Fruit fly (Drosophila melanogaster) whole organism, embryonic: ENCODE data around the gene Gr21a.
A peak's percentile ranks its signal among the peaks of the same experiment; 100 is the strongest.

Source experiments
- Atf-2 ChIP-seq: fragments of 200-800 bp; sonication (Bioruptor generic); optimal IDR thresholded peaks from 2 replicates; lab custom pipeline; 2016; ENCODE audit warnings: missing biosample characterization, missing genetic modification characterization
- Bdp1 ChIP-seq: fragments of 200-800 bp; sonication (Bioruptor generic); optimal IDR thresholded peaks from 3 replicates; lab custom pipeline; 2016; ENCODE audit warnings: missing biosample characterization, missing genetic modification characterization
- Bgb ChIP-seq: fragments of 200-800 bp; sonication (Bioruptor generic); IDR thresholded peaks from 2 replicates; pipeline ENCODE4 v1.3.6; 2022; ENCODE audit warnings: missing biosample characterization, missing genetic modification characterization; ENCODE audit not compliant: partially characterized antibody
- CG1024 ChIP-seq: fragments of 200-800 bp; sonication (Bioruptor generic); IDR thresholded peaks from 2 replicates; pipeline ENCODE4 v1.3.6; 2022; ENCODE audit warnings: missing biosample characterization, missing genetic modification characterization
- CG12071 ChIP-seq: fragments of 200-800 bp; sonication (Bioruptor generic); optimal IDR thresholded peaks from 3 replicates; lab custom pipeline; 2018; ENCODE audit warnings: missing biosample characterization, mild to moderate bottlenecking, missing genetic modification characterization
- CG12391 ChIP-seq: fragments of 200-800 bp; sonication (Bioruptor generic); optimal IDR thresholded peaks from 3 replicates; lab custom pipeline; 2018; ENCODE audit warnings: missing biosample characterization, mild to moderate bottlenecking, missing genetic modification characterization, moderate library complexity
- CG13775 ChIP-seq: fragments of 200-800 bp; sonication (Bioruptor generic); optimal IDR thresholded peaks from 3 replicates; lab custom pipeline; 2017; ENCODE audit warnings: missing biosample characterization, mild to moderate bottlenecking, missing genetic modification characterization
- CG14014 ChIP-seq: fragments of 200-800 bp; sonication (Bioruptor generic); IDR thresholded peaks from 2 replicates; pipeline ENCODE4 v1.3.6; 2022; ENCODE audit warnings: missing biosample characterization, missing genetic modification characterization
- CG15479 ChIP-seq: fragments of 200-800 bp; sonication (Bioruptor generic); optimal IDR thresholded peaks from 3 replicates; lab custom pipeline; 2019; ENCODE audit warnings: missing biosample characterization, mild to moderate bottlenecking, missing genetic modification characterization, moderate library complexity
- CG17328 ChIP-seq: fragments of 200-800 bp; sonication (Bioruptor generic); IDR thresholded peaks from 2 replicates; pipeline ENCODE4 v1.3.6; 2022; ENCODE audit warnings: missing biosample characterization, missing genetic modification characterization
- CG17385 ChIP-seq: fragments of 200-800 bp; sonication (Bioruptor generic); optimal IDR thresholded peaks from 3 replicates; lab custom pipeline; 2018; ENCODE audit warnings: missing biosample characterization, mild to moderate bottlenecking, missing genetic modification characterization
- CG17912 ChIP-seq: fragments of 200-800 bp; sonication (Bioruptor generic); optimal IDR thresholded peaks from 2 replicates; lab custom pipeline; 2018; ENCODE audit warnings: missing biosample characterization, mild to moderate bottlenecking, missing genetic modification characterization
- CG18011 ChIP-seq: fragments of 200-800 bp; sonication (Bioruptor generic); optimal IDR thresholded peaks from 2 replicates; lab custom pipeline; 2017; ENCODE audit warnings: missing biosample characterization, missing genetic modification characterization, mild to moderate bottlenecking, moderate library complexity, missing genotype
- CG2199 ChIP-seq: fragments of 200-800 bp; sonication (Bioruptor generic); IDR thresholded peaks from 3 replicates; pipeline ENCODE4 v1.3.6; 2022; ENCODE audit warnings: missing biosample characterization, missing genetic modification characterization
- CG4328 ChIP-seq: fragments of 200-800 bp; sonication (Bioruptor generic); optimal IDR thresholded peaks from 3 replicates; lab custom pipeline; 2017; ENCODE audit warnings: missing biosample characterization, missing genetic modification reagents, missing genetic modification characterization
- CG4617 ChIP-seq: fragments of 200-800 bp; sonication (Bioruptor generic); optimal IDR thresholded peaks from 3 replicates; lab custom pipeline; 2016; ENCODE audit warnings: missing biosample characterization, missing genetic modification characterization, borderline replicate concordance
- CoRest ChIP-seq: fragments of 200-800 bp; sonication (Bioruptor generic); optimal IDR thresholded peaks from 3 replicates; lab custom pipeline; 2018; ENCODE audit warnings: missing biosample characterization, mild to moderate bottlenecking, missing genetic modification characterization, moderate library complexity
- Dll ChIP-seq: fragments of 200-800 bp; sonication (Bioruptor generic); IDR thresholded peaks from 4 replicates; pipeline ENCODE4 v1.3.6; 2022; ENCODE audit warnings: missing biosample characterization, missing genetic modification characterization; ENCODE audit not compliant: partially characterized antibody
- Doc2 ChIP-seq: fragments of 200-800 bp; sonication (Bioruptor generic); IDR thresholded peaks from 2 replicates; pipeline ENCODE4 v1.3.6; 2022; ENCODE audit warnings: missing biosample characterization, missing genetic modification characterization
- Jarid2 ChIP-seq: fragments of 200-800 bp; sonication (Bioruptor generic); optimal IDR thresholded peaks from 3 replicates; lab custom pipeline; 2017; ENCODE audit warnings: mild to moderate bottlenecking, missing biosample characterization, missing genetic modification reagents, missing genetic modification characterization
- MTF-1 ChIP-seq: fragments of 200-800 bp; sonication (Bioruptor generic); optimal IDR thresholded peaks from 2 replicates; lab custom pipeline; 2018; ENCODE audit warnings: missing biosample characterization, mild to moderate bottlenecking, missing genetic modification characterization, borderline replicate concordance
- Med ChIP-seq: fragments of 200-800 bp; sonication (Bioruptor generic); peaks from one replicate; lab custom pipeline; 2016; ENCODE audit warnings: missing biosample characterization, missing genetic modification characterization, mild to moderate bottlenecking, inconsistent platforms, moderate library complexity
- Nf-YB ChIP-seq: fragments of 200-800 bp; sonication (Bioruptor generic); optimal IDR thresholded peaks from 3 replicates; lab custom pipeline; 2019; ENCODE audit warnings: missing biosample characterization, mild to moderate bottlenecking, missing genetic modification characterization, moderate library complexity
- Ptx1 ChIP-seq: fragments of 200-800 bp; sonication (Bioruptor generic); IDR thresholded peaks from 2 replicates; pipeline ENCODE4 v1.3.6; 2022; ENCODE audit warnings: missing biosample characterization, missing genetic modification characterization
- Rfx ChIP-seq: fragments of 200-800 bp; sonication (Bioruptor generic); IDR thresholded peaks from 2 replicates; pipeline ENCODE4 v1.3.6; 2022; ENCODE audit warnings: missing biosample characterization, missing genetic modification characterization
- Stat92E ChIP-seq, 3 experiments: fragments of >200 bp in 2 of 3; fragments of 200-800 bp in 1 of 3; sonication (Bioruptor generic) in 1 of 3; optimal IDR thresholded peaks; 2 replicates each; lab custom pipeline; 2017 to 2019; ENCODE audit warnings: missing biosample characterization in 3 of 3, missing genetic modification characterization in 3 of 3, mild to moderate bottlenecking in 1 of 3, moderate library complexity in 1 of 3
- ara ChIP-seq: fragments of 200-800 bp; sonication (Bioruptor generic); IDR thresholded peaks from 2 replicates; pipeline ENCODE4 v1.3.6; 2022; ENCODE audit warnings: missing biosample characterization, missing genetic modification characterization
- bab2 ChIP-seq: fragments of 200-800 bp; sonication (Bioruptor generic); optimal IDR thresholded peaks from 2 replicates; lab custom pipeline; 2016; ENCODE audit warnings: missing biosample characterization, missing genetic modification characterization
- bbx ChIP-seq: fragments of 200-800 bp; sonication (Bioruptor generic); IDR thresholded peaks from 2 replicates; pipeline ENCODE4 v1.3.6; 2022; ENCODE audit warnings: missing biosample characterization, missing genetic modification characterization; ENCODE audit not compliant: partially characterized antibody
- chm ChIP-seq: fragments of 200-800 bp; sonication (Bioruptor generic); IDR thresholded peaks from 2 replicates; pipeline ENCODE4 v1.3.6; 2022; ENCODE audit warnings: missing biosample characterization, missing genetic modification characterization
- chn ChIP-seq: fragments of 200-800 bp; sonication (Bioruptor generic); optimal IDR thresholded peaks from 2 replicates; lab custom pipeline; 2016; ENCODE audit warnings: missing biosample characterization, missing genetic modification characterization
- crp ChIP-seq, 2 experiments: fragments of 200-800 bp; sonication (Bioruptor generic); optimal IDR thresholded peaks; 2 replicates in 1 of 2; 3 replicates in 1 of 2; lab custom pipeline; 2017; ENCODE audit warnings: missing biosample characterization in 2 of 2, missing genetic modification characterization in 2 of 2, mild to moderate bottlenecking in 1 of 2, moderate library complexity in 1 of 2
- fru ChIP-seq: fragments of >200 bp; optimal IDR thresholded peaks from 2 replicates; lab custom pipeline; 2017
- hkb ChIP-seq, 2 experiments: fragments of 200-800 bp in 1 of 2; fragments of >200 bp in 1 of 2; sonication (Bioruptor generic) in 1 of 2; IDR thresholded peaks in 1 of 2; optimal IDR thresholded peaks in 1 of 2; 2 replicates each; pipeline versions ENCODE4 v1.3.6 to Lab custom; 2017 to 2022; ENCODE audit warnings: missing biosample characterization in 1 of 2, missing genetic modification characterization in 1 of 2
- kni ChIP-seq: fragments of 200-800 bp; sonication (Bioruptor generic); optimal IDR thresholded peaks from 3 replicates; lab custom pipeline; 2017; ENCODE audit warnings: mild to moderate bottlenecking, missing biosample characterization, missing genetic modification reagents, missing genetic modification characterization
- mam ChIP-seq: fragments of 200-800 bp; sonication (Bioruptor generic); optimal IDR thresholded peaks from 3 replicates; lab custom pipeline; 2016; ENCODE audit warnings: missing biosample characterization, missing genetic modification characterization
- mld ChIP-seq: fragments of 200-800 bp; sonication (Bioruptor generic); IDR thresholded peaks from 3 replicates; pipeline ENCODE4 v1.3.6; 2022; ENCODE audit warnings: missing biosample characterization, missing genetic modification characterization; ENCODE audit not compliant: partially characterized antibody
- p53 ChIP-seq: fragments of 200-800 bp; sonication (Bioruptor generic); optimal IDR thresholded peaks from 2 replicates; lab custom pipeline; 2016; ENCODE audit warnings: missing biosample characterization, missing genetic modification characterization
- pfk ChIP-seq: fragments of 200-800 bp; sonication (Bioruptor generic); optimal IDR thresholded peaks from 2 replicates; lab custom pipeline; 2018; ENCODE audit warnings: missing biosample characterization, mild to moderate bottlenecking, missing genetic modification characterization, moderate library complexity
- prd ChIP-seq, 3 experiments: fragments of >200 bp in 2 of 3; fragments of 200-800 bp in 1 of 3; sonication (Bioruptor generic) in 1 of 3; optimal IDR thresholded peaks in 2 of 3; IDR thresholded peaks in 1 of 3; 2 replicates in 2 of 3; 3 replicates in 1 of 3; pipeline versions ENCODE4 v1.3.6 to Lab custom; 2017 to 2022; ENCODE audit warnings: missing biosample characterization in 1 of 3, missing genetic modification characterization in 1 of 3
- rib ChIP-seq: fragments of 200-800 bp; sonication (Bioruptor generic); IDR thresholded peaks from 2 replicates; pipeline ENCODE4 v1.3.6; 2022; ENCODE audit warnings: missing biosample characterization, missing genetic modification characterization
- sens ChIP-seq: fragments of 200-800 bp; sonication (Bioruptor generic); peaks from one replicate; lab custom pipeline; 2016; ENCODE audit warnings: missing biosample characterization, missing genetic modification characterization
- shn ChIP-seq: fragments of 200-800 bp; sonication (Bioruptor generic); optimal IDR thresholded peaks from 3 replicates; lab custom pipeline; 2016; ENCODE audit warnings: missing biosample characterization, missing genetic modification characterization
- sisA ChIP-seq: fragments of 200-800 bp; sonication (Bioruptor generic); IDR thresholded peaks from 2 replicates; pipeline ENCODE4 v1.3.6; 2022; ENCODE audit warnings: missing biosample characterization, missing genetic modification characterization
- slou ChIP-seq: fragments of 200-800 bp; sonication (Bioruptor generic); optimal IDR thresholded peaks from 3 replicates; lab custom pipeline; 2016; ENCODE audit warnings: missing biosample characterization, missing genetic modification characterization
- sug ChIP-seq: fragments of 200-800 bp; optimal IDR thresholded peaks from 2 replicates; lab custom pipeline; 2019; ENCODE audit warnings: missing biosample characterization, mild to moderate bottlenecking, missing genetic modification characterization, moderate library complexity
- tx ChIP-seq: fragments of 200-800 bp; sonication (Bioruptor generic); optimal IDR thresholded peaks from 2 replicates; lab custom pipeline; 2016; ENCODE audit warnings: missing biosample characterization, missing genetic modification characterization
- zen ChIP-seq: fragments of 200-800 bp; sonication (Bioruptor generic); optimal IDR thresholded peaks from 3 replicates; lab custom pipeline; 2018; ENCODE audit warnings: missing biosample characterization, mild to moderate bottlenecking, missing genetic modification characterization, moderate library complexity

Gene Gr21a

dm6 chr2L:825768-826263 lies 45.5 kb downstream of the Gr21a start, which contains the start of the genes CG3862 and dock (continued):
- TF ChIP-seq zen (tag; lab: Kevin White, UChicago) (peak; percentile 75), Bdp1 (peak; percentile 45), MTF-1 (GFP tag; lab: Kevin White, UChicago) (peak; percentile 29), sens (peak; percentile 91), chn (GFP tag; lab: Kevin White, UChicago) (peak; percentile 62), Bgb (GFP tag; lab: Robert Waterston, UW) (peak; percentile 99), crp (GFP tag; optimal IDR thresholded peaks at IDR 0.05; lab: Kevin White, UChicago) (peak in 1 of 2 experiments; percentile 60), chm (GFP tag; lab: Robert Waterston, UW) (peak; percentile 64), sisA (no peak), bbx (peak; percentile 99), Atf-2 (GFP tag; lab: Kevin White, UChicago) (peak; percentile 10), shn (GFP tag; lab: Kevin White, UChicago) (peak; percentile 19), hkb (optimal IDR thresholded peaks at IDR 0.05; lab: Kevin White, UChicago) (no peak), hkb (GFP tag; IDR thresholded peaks at IDR 0.05; lab: Robert Waterston, UW) (peak; percentile 36; the same call in 1 of the 2 replicates), p53 (GFP tag; lab: Kevin White, UChicago) (peak; percentile 69), kni (GFP tag; lab: Kevin White, UChicago) (peak; percentile 17), CG1024 (GFP tag; lab: Robert Waterston, UW) (no peak), mld (peak; percentile 98), Med (peak; percentile 97), CG15479 (GFP tag; lab: Kevin White, UChicago) (peak; percentile 15), Rfx (GFP tag; lab: Robert Waterston, UW) (peak; percentile 71), CG18011 (GFP tag; lab: Kevin White, UChicago) (peak; percentile 37), slou (GFP tag; lab: Kevin White, UChicago) (peak; percentile 6), ara (GFP tag; lab: Robert Waterston, UW) (peak; percentile 37; the same call in 1 of the 2 replicates), Nf-YB (GFP tag; lab: Kevin White, UChicago) (peak; percentile 23), fru (lab: Kevin White, UChicago) (no peak), Stat92E (GFP tag; optimal IDR thresholded peaks at IDR 0.05; lab: Kevin White, UChicago) (peak in 1 of 3 experiments; percentile 68), pfk (GFP tag; lab: Kevin White, UChicago) (peak; percentile 12), CG12391 (tag; lab: Kevin White, UChicago) (peak; percentile 51), rib (GFP tag; lab: Robert Waterston, UW) (peak; percentile 39; the same call in 1 of the 2 replicates), Ptx1 (GFP tag; lab: Robert Waterston, UW) (peak; percentile 30; the same call in 1 of the 2 replicates), CG2199 (no peak), sug (tag; lab: Kevin White, UChicago) (peak; percentile 56), CG17385 (GFP tag; lab: Kevin White, UChicago) (peak; percentile 21), CG13775 (peak; percentile 4), Doc2 (GFP tag; lab: Robert Waterston, UW) (no peak), Dll (GFP tag; lab: Robert Waterston, UW) (peak; percentile 88), Jarid2 (GFP tag; lab: Kevin White, UChicago) (peak; percentile 89), tx (peak; percentile 46), CG17912 (peak; percentile 70), CG4328 (GFP tag; lab: Kevin White, UChicago) (peak; percentile 25), CG12071 (GFP tag; lab: Kevin White, UChicago) (peak; percentile 26), bab2 (GFP tag; lab: Kevin White, UChicago) (peak; percentile 38), CG4617 (GFP tag; lab: Kevin White, UChicago) (peak; percentile 90), CG17328 (GFP tag; lab: Robert Waterston, UW) (0 out of 2 replicates have a peak, but pooled peaks have one; percentile 4), prd (optimal IDR thresholded peaks at IDR 0.05; lab: Kevin White, UChicago) (no peak), prd (GFP tag; IDR thresholded peaks at IDR 0.05; lab: Robert Waterston, UW) (peak; percentile 54), CG14014 (GFP tag; lab: Robert Waterston, UW) (0 out of 2 replicates have a peak, but pooled peaks have one; percentile 29), mam (GFP tag; lab: Kevin White, UChicago) (peak; percentile 56), CoRest (peak; percentile 32)
